Fruit fly (Drosophila melanogaster): Measurements from ENCODE around the gene MICU1.

MICU1 gene

DNA sequence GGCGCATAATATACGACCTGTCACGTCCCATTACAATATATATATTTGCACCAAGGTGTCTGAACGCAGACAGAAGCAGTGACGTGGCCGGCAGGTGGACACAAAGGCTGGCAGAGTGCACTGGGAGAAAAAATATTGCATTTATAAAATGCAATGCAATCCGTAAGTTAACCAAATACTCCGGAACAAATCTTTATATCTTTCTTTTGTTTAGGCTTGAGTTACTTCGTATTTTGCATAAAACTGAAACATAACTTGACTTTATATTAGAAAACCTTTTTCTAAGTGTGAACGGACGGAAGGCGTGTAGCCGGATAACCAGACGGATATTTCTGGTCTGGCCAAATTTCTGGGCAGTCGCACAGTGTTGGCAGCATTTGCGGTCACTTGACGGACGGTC, 38.0 kb upstream of the MICU1 start (continued):
- TF ChIP-seq stwl (tag; optimal IDR thresholded peaks at IDR 0.05) (no peak), sisA (GFP tag; IDR thresholded peaks at IDR 0.05) (no peak), CG11085 (GFP tag; IDR thresholded peaks at IDR 0.05) (no peak), CG1603 (tag; optimal IDR thresholded peaks at IDR 0.05) (peak; percentile 39), cwo (GFP tag; optimal IDR thresholded peaks at IDR 0.05) (no peak), slp2 (GFP tag; optimal IDR thresholded peaks at IDR 0.05) (no peak), CG1529 (GFP tag; optimal IDR thresholded peaks at IDR 0.05) (no peak), CG34376 (GFP tag; optimal IDR thresholded peaks at IDR 0.05) (no peak), Med (GFP tag) (peak; percentile 17), exex (tag; optimal IDR thresholded peaks at IDR 0.05) (no peak), CG2202 (tag; optimal IDR thresholded peaks at IDR 0.05) (no peak), fd102C (GFP tag; optimal IDR thresholded peaks at IDR 0.05) (peak; percentile 78), vfl (GFP tag; optimal IDR thresholded peaks at IDR 0.05) (no peak), pros (GFP tag; optimal IDR thresholded peaks at IDR 0.05) (no peak), grn (GFP tag; optimal IDR thresholded peaks at IDR 0.05) (no peak), bbx (GFP tag; IDR thresholded peaks at IDR 0.05; ENCODE audit: partially characterized antibody) (no peak), NfI (GFP tag; optimal IDR thresholded peaks at IDR 0.05) (no peak), CG7987 (GFP tag; optimal IDR thresholded peaks at IDR 0.05) (no peak), CG11695 (GFP tag; IDR thresholded peaks at IDR 0.05) (0 out of 3 replicates have a peak, but pooled peaks have one; percentile 17), pum (GFP tag; optimal IDR thresholded peaks at IDR 0.05) (no peak), CG17802 (tag; optimal IDR thresholded peaks at IDR 0.05) (no peak)

- TF ChIP-seq CG17361 (GFP tag; IDR thresholded peaks at IDR 0.05) (no peak), Ptx1 (GFP tag; IDR thresholded peaks at IDR 0.05) (0 out of 2 replicates have a peak, but pooled peaks have one; percentile 17), gem (tag; optimal IDR thresholded peaks at IDR 0.05) (peak; percentile 39), row (GFP tag; IDR thresholded peaks at IDR 0.05) (peak; percentile 43; the same call in 2 of the 3 replicates), Drgx (GFP tag; IDR thresholded peaks at IDR 0.05) (peak; percentile 86), bsh (GFP tag; optimal IDR thresholded peaks at IDR 0.05) (peak in 1 of 2 experiments; percentile 72), CG11504 (tag; optimal IDR thresholded peaks at IDR 0.05) (peak; percentile 10), nom (GFP tag; optimal IDR thresholded peaks at IDR 0.05) (peak; percentile 15), Hr51 (GFP tag; optimal IDR thresholded peaks at IDR 0.05) (peak in 1 of 2 experiments; percentile 13), Dbx (GFP tag; IDR thresholded peaks at IDR 0.05) (no peak), CG14441 (GFP tag; IDR thresholded peaks at IDR 0.05) (no peak), D19A (tag; optimal IDR thresholded peaks at IDR 0.05) (peak; percentile 59)
Observed at dm6 chr2L:7145881-7146280, 36.2 kb upstream of the MICU1 start.

- TF ChIP-seq oc (tag; optimal IDR thresholded peaks at IDR 0.05): peak; percentile 60
- no peak for TF ChIP-seq CG32772 (GFP tag; IDR thresholded peaks at IDR 0.05)
- TF ChIP-seq zen2 (GFP tag; IDR thresholded peaks at IDR 0.05; ENCODE audit: partially characterized antibody): no peak
- TF ChIP-seq vvl (GFP tag; IDR thresholded peaks at IDR 0.05): peak; percentile 92
- TF ChIP-seq CG8281 (tag; optimal IDR thresholded peaks at IDR 0.05): peak; percentile 96
- no peak for TF ChIP-seq CG9817 (tag; optimal IDR thresholded peaks at IDR 0.05)
Observed at dm6 chr2L:7147212-7147611, 34.8 kb upstream of the MICU1 start.
